Worm (Caenorhabditis elegans) whole organism, early embryonic: ENCODE measurements around the gene col-101.

Experiments
- B0310.2 ChIP-seq: sonication (generic microtip); optimal IDR thresholded peaks from 2 replicates; lab custom pipeline; 2016; ENCODE audit warnings: mild to moderate bottlenecking, missing genetic modification characterization, missing compliant biosample characterization
- F13C5.2 ChIP-seq: sonication (generic microtip); optimal IDR thresholded peaks from 2 replicates; lab custom pipeline; 2017; ENCODE audit warnings: mild to moderate bottlenecking, missing genetic modification characterization, inconsistent platforms, missing compliant biosample characterization
- aly-1 ChIP-seq: sonication (generic microtip); optimal IDR thresholded peaks from 2 replicates; lab custom pipeline; 2016; ENCODE audit warnings: missing genetic modification characterization, missing compliant biosample characterization
- ama-1 ChIP-seq: fragments of 150-350 bp; optimal IDR thresholded peaks from 2 replicates; lab custom pipeline; 2014
- ceh-13 ChIP-seq: fragments of 200-800 bp; sonication (Bioruptor generic); optimal IDR thresholded peaks from 2 replicates; lab custom pipeline; 2018; ENCODE audit warnings: mild to moderate bottlenecking, missing genetic modification characterization, missing compliant biosample characterization
- ceh-36 ChIP-seq: sonication (generic microtip); optimal IDR thresholded peaks from 2 replicates; lab custom pipeline; 2016; ENCODE audit warnings: missing genetic modification characterization, inconsistent platforms, missing compliant biosample characterization
- ets-7 ChIP-seq: sonication (generic microtip); optimal IDR thresholded peaks from 2 replicates; lab custom pipeline; 2016; ENCODE audit warnings: missing genotype, missing genetic modification characterization, missing compliant biosample characterization
- flt-1 ChIP-seq: fragments of 200-800 bp; sonication (Bioruptor generic); IDR thresholded peaks from 2 replicates; pipeline ENCODE4 v1.3.6; 2022; ENCODE audit warnings: missing genetic modification characterization, missing compliant biosample characterization
- hmbx-1 ChIP-seq: sonication (generic microtip); optimal IDR thresholded peaks from 2 replicates; lab custom pipeline; 2016; ENCODE audit warnings: mild to moderate bottlenecking, missing genetic modification characterization, missing compliant biosample characterization
- hmg-4 ChIP-seq: fragments of 200-800 bp; sonication (Bioruptor generic); optimal IDR thresholded peaks from 2 replicates; lab custom pipeline; 2018; ENCODE audit warnings: mild to moderate bottlenecking, missing genetic modification characterization, missing compliant biosample characterization
- hnd-1 ChIP-seq: sonication (generic microtip); optimal IDR thresholded peaks from 2 replicates; lab custom pipeline; 2016; ENCODE audit warnings: missing genetic modification characterization, missing compliant biosample characterization
- pes-1 ChIP-seq: fragments of 200-800 bp; sonication (Bioruptor generic); IDR thresholded peaks from 2 replicates; pipeline ENCODE4 v1.3.6; 2022; ENCODE audit warnings: missing genetic modification reagents, missing genetic modification characterization, missing compliant biosample characterization
- scrt-1 ChIP-seq: fragments of 200-800 bp; sonication (Bioruptor generic); IDR thresholded peaks from 2 replicates; pipeline ENCODE4 v1.3.6; 2022; ENCODE audit warnings: missing genetic modification characterization, missing compliant biosample characterization
- sea-1 ChIP-seq: fragments of 200-800 bp; sonication (Bioruptor generic); conservative IDR thresholded peaks from 2 replicates; pipeline ENCODE4 v1.3.6; 2022; ENCODE audit warnings: missing genetic modification characterization, missing compliant biosample characterization
- tbx-11 ChIP-seq: fragments of 200-800 bp; sonication (Bioruptor generic); IDR thresholded peaks from 2 replicates; pipeline ENCODE4 v1.3.6; 2022; ENCODE audit warnings: missing genetic modification characterization, missing compliant biosample characterization
- tbx-37 ChIP-seq: fragments of 200-800 bp; sonication (Bioruptor generic); conservative IDR thresholded peaks from 2 replicates; pipeline ENCODE4 v1.3.6; 2022; ENCODE audit warnings: missing genetic modification reagents, missing genetic modification characterization, missing compliant biosample characterization
- tra-4 ChIP-seq: sonication (generic microtip); optimal IDR thresholded peaks from 2 replicates; lab custom pipeline; 2017; ENCODE audit warnings: missing genetic modification characterization, missing compliant biosample characterization

col-101 gene

DNA sequence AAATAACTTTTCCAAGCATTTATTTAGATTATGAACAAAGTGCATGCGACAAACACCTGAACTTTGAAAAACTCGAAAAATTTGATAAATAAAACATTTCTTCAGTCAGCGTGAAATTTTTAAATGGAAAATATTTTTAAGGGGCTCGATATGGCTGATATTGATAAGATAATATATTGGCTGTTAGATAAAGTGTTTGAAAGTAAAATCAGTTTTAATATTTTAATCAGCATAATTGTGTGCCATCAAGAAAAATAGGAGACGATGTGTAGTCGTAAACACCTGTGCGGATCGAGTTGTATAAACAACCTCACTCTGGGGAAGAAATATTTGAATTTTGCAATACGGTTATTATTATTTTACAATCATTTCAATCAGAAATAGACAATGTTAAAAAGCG is 7.2 kb downstream of the col-101 start:
- TF ChIP-seq flt-1 (GFP tag; lab: Robert Waterston, UW) (no peak), hnd-1 (no peak), pes-1 (GFP tag; lab: Robert Waterston, UW) (no peak), hmbx-1 (tag; lab: Kevin White, UChicago) (no peak), ama-1 (no peak), tbx-37 (no peak), ets-7 (tag; lab: Kevin White, UChicago) (no peak), tra-4 (tag; lab: Kevin White, UChicago) (no peak), aly-1 (tag; lab: Kevin White, UChicago) (no peak)

DNA sequence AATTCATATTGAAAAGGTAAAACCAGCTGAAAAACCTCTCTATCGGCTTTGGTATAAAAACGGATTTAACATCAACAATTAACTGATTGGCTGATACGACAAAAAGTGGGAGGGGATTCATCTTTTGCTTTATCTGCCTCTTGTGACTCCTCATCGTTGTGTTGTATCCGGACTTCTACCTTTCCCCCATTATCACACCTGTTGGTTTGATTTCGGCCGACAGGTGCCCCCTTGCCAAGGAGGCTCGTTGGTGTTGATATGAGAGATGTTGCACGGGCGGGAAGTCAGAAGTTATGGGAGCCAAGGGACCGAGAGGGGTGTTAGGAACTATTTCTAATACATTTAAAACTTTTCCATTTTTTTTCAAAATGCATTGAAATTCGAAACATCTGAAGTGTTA is 12.3 kb downstream of the col-101 start:
- TF ChIP-seq hnd-1 (no peak), F13C5.2 (no peak), ets-7 (tag; lab: Kevin White, UChicago) (no peak), scrt-1 (GFP tag; lab: Robert Waterston, UW) (no peak), tra-4 (tag; lab: Kevin White, UChicago) (no peak), tbx-11 (GFP tag; lab: Robert Waterston, UW) (no peak), aly-1 (tag; lab: Kevin White, UChicago) (no peak), B0310.2 (tag; lab: Kevin White, UChicago) (no peak), ama-1 (no peak), ceh-13 (GFP tag; lab: Kevin White, UChicago) (no peak), flt-1 (GFP tag; lab: Robert Waterston, UW) (no peak), ceh-36 (tag; lab: Kevin White, UChicago) (no peak), sea-1 (GFP tag; lab: Robert Waterston, UW) (no peak)

DNA sequence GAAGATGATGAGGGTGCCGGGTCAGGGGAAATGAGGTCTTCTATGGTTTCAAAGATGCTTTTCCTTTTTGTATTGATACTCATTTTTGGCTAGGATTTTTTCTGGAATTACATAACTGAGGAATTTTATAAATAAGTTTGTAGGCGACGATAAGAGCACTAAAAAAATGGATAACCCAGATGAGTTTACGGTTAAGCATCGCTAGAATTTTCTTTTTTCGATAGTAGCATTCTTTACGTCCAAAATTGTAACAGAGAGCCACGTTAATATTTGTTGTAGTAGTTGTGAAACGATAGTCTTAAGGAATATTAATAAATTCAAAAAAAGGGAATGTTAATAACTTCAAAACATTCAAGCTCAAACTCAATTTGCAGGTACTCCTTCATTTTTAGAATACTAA is 13.2 kb downstream of the col-101 start, which contains the start of gene snai-1:
Gene snai-1, minus strand, starts transcription at position 101 of the 400 bp plus-strand sequence.
- TF ChIP-seq flt-1 (GFP tag; lab: Robert Waterston, UW) = no peak
- no peak for TF ChIP-seq ama-1
- TF ChIP-seq scrt-1 (GFP tag; lab: Robert Waterston, UW) = no peak
- no peak for TF ChIP-seq tra-4 (tag; lab: Kevin White, UChicago)
- no peak for TF ChIP-seq ets-7 (tag; lab: Kevin White, UChicago)

DNA sequence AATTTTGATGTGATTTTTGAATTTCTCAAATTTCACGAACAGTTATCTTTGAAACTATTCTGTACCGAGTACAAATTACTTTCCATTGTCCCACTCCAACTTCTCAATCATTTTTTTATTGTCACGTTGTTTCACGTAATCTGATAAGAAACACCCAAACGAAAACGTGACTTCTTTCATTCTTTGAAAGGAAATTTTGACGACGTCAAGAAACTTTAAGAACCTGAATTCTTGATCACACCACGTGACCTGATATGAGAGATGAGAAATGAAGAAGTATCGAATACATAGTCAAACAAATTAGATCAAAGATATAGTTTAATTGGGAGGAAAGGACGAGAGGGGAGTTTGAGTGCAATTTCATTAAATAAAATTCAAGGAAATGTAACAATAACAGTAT is 17.3 kb downstream of the col-101 start:
- TF ChIP-seq tra-4 (tag; lab: Kevin White, UChicago) (no peak), ceh-36 (tag; lab: Kevin White, UChicago) (no peak), tbx-37 (no peak), B0310.2 (tag; lab: Kevin White, UChicago) (no peak), flt-1 (GFP tag; lab: Robert Waterston, UW) (no peak), ama-1 (no peak), aly-1 (tag; lab: Kevin White, UChicago) (no peak), hnd-1 (no peak), pes-1 (GFP tag; lab: Robert Waterston, UW) (no peak), hmbx-1 (tag; lab: Kevin White, UChicago) (no peak), F13C5.2 (no peak), hmg-4 (GFP tag; lab: Kevin White, UChicago) (no peak), ets-7 (tag; lab: Kevin White, UChicago) (no peak), ceh-13 (GFP tag; lab: Kevin White, UChicago) (no peak)

DNA sequence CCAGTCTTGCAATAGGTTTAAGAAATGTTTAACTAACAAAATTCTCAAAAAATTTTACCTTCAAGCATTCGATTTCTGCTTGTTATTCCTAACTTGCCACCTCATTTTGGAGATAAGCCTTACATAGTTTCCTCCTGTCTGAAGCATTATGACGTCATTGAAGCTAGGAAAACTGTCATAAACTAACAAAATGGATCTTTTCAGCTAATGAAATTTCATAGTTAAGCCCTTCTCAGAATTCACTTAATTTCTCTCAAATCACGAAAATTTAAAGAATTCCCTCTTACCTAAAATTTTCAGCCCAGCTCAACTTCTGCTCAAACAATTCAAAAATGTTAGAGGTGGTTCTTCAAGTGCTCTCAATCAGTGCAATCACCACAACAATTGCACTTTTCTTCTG is 19.6 kb downstream of the col-101 start, which contains the start of gene swt-1:
Gene swt-1, plus strand, starts transcription at position 301 of the 400 bp plus-strand sequence.
- TF ChIP-seq hmg-4 (GFP tag; lab: Kevin White, UChicago) (no peak), tbx-37 (no peak), sea-1 (GFP tag; lab: Robert Waterston, UW) (no peak), tra-4 (tag; lab: Kevin White, UChicago) (no peak), ets-7 (tag; lab: Kevin White, UChicago) (no peak), aly-1 (tag; lab: Kevin White, UChicago) (no peak), B0310.2 (tag; lab: Kevin White, UChicago) (no peak)

DNA sequence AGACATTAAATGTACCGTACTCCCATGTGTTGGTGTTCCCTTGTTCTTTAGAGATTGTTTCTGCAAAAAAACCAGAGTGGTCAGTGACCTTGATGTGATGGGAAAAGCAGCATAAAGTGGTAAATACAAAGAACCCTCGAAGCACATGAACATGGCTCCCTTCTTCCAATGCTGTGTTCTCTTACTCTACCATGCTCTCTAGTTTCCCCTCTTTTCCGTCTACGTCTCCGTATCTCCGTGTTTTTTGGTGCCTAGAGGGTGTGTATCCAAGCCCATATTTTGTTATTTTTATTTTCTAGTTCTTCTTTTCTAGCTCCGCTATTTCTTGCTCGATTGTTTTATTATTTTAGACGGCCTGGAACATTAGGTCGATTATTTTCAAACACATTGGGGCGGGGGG is 20.2 kb downstream of the col-101 start:
- no peak for TF ChIP-seq B0310.2 (tag; lab: Kevin White, UChicago)
- no peak for TF ChIP-seq ama-1
- TF ChIP-seq aly-1 (tag; lab: Kevin White, UChicago) = no peak
- no peak for TF ChIP-seq hmbx-1 (tag; lab: Kevin White, UChicago)
- no peak for TF ChIP-seq flt-1 (GFP tag; lab: Robert Waterston, UW)
- TF ChIP-seq ceh-36 (tag; lab: Kevin White, UChicago) = no peak

DNA sequence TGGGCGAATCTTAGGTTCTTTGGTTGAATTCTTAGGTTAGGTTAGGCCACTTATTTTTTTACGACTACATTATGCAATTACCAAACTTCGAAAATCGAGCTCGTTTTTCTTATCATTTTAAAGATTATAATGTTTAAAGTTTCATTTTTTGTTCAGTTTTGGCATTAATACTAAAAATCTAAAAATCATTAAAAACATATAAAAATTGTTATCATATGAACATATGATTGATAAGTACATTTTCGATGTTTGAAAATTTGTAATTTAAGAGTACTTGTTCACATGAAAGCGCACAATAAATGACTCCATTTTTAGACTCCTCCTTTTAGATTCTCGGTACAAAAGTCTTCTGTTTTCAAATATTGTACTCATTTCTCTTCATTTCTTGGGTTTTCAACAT is 21.7 kb downstream of the col-101 start:
- TF ChIP-seq ceh-36 (tag; lab: Kevin White, UChicago) (no peak), flt-1 (GFP tag; lab: Robert Waterston, UW) (no peak), ceh-13 (GFP tag; lab: Kevin White, UChicago) (no peak), ets-7 (tag; lab: Kevin White, UChicago) (no peak), sea-1 (GFP tag; lab: Robert Waterston, UW) (no peak), tbx-11 (GFP tag; lab: Robert Waterston, UW) (no peak), aly-1 (tag; lab: Kevin White, UChicago) (no peak), hnd-1 (no peak), tbx-37 (no peak), tra-4 (tag; lab: Kevin White, UChicago) (no peak), hmg-4 (GFP tag; lab: Kevin White, UChicago) (no peak)

DNA sequence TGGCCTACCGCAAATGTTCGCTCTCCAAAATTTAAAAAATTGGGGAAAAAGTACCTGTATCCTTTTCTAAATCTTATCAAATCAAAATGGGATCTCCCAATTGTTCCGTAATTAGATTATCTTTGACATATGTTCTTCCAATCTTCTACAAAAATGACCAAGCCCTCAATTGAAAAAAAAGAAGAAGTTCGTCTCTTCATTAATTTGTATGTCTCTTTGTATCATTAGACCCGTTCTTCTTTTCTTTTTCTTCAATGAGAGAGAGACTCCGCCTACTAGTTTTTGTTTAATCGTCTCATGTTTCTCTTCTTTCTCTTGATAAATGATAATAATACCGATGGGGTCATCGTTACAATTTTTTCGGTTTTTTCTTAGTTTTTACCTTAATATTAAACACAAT is 23.6 kb downstream of the col-101 start:
- TF ChIP-seq F13C5.2 = no peak
- no peak for TF ChIP-seq ceh-13 (GFP tag; lab: Kevin White, UChicago)
- no peak for TF ChIP-seq aly-1 (tag; lab: Kevin White, UChicago)
- no peak for TF ChIP-seq ets-7 (tag; lab: Kevin White, UChicago)
- TF ChIP-seq B0310.2 (tag; lab: Kevin White, UChicago) = no peak
- TF ChIP-seq hmg-4 (GFP tag; lab: Kevin White, UChicago) = no peak
- TF ChIP-seq tra-4 (tag; lab: Kevin White, UChicago) = no peak
- no peak for TF ChIP-seq sea-1 (GFP tag; lab: Robert Waterston, UW)
- TF ChIP-seq ceh-36 (tag; lab: Kevin White, UChicago) = no peak
- no peak for TF ChIP-seq hmbx-1 (tag; lab: Kevin White, UChicago)
- TF ChIP-seq scrt-1 (GFP tag; lab: Robert Waterston, UW) = no peak
- TF ChIP-seq tbx-11 (GFP tag; lab: Robert Waterston, UW) = no peak
- TF ChIP-seq hnd-1 = no peak
- no peak for TF ChIP-seq flt-1 (GFP tag; lab: Robert Waterston, UW)
- no peak for TF ChIP-seq ama-1
